Fruit fly (Drosophila melanogaster): ENCODE data around the gene Gr61a.

Gr61a gene

dm6 chr3L:851061-851460, 9.8 kb downstream of the Gr61a start, which contains the start of gene Dci (continued):
- TF ChIP-seq Eip78C (GFP tag) (peak; percentile 88), CG4318 (GFP tag; optimal IDR thresholded peaks at IDR 0.05) (no peak), Lpt (GFP tag; optimal IDR thresholded peaks at IDR 0.05) (no peak), salr (GFP tag; optimal IDR thresholded peaks at IDR 0.05) (peak in 1 of 2 experiments; percentile 33), Ets21C (GFP tag; optimal IDR thresholded peaks at IDR 0.05) (peak; percentile 69), CG8632 (GFP tag; optimal IDR thresholded peaks at IDR 0.05) (no peak), dsx (GFP tag; optimal IDR thresholded peaks at IDR 0.05; ENCODE audit: poor library complexity, severe bottlenecking) (peak; percentile 56)

DNA sequence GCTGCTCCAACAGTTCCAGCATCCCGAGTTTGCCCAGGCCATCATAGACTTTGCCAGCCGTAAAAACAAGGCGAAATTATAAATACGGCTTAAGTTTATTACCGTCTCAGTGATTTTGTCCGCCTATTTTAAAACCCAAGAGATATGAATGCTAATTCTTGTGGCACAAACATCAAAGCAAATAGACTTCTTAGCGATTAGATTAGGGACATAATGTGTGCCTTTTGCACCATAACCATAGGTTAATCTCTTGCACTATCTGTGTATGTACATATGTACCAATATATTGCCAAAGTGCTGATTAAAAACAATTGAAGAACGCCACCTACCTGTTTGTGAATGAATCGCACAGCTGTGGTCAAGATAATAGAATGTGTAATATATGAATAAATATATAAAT, 11.0 kb downstream of the Gr61a start:
- TF ChIP-seq svp (GFP tag) (peak; percentile 3), CG3919 (GFP tag; optimal IDR thresholded peaks at IDR 0.05) (no peak)

- TF ChIP-seq CG11762 (GFP tag; optimal IDR thresholded peaks at IDR 0.05; ENCODE audit: insufficient read depth) (peak; percentile 67), CG34406 (GFP tag; optimal IDR thresholded peaks at IDR 0.05) (peak; percentile 44), cyc (GFP tag; optimal IDR thresholded peaks at IDR 0.05) (peak; percentile 79), fkh (GFP tag; optimal IDR thresholded peaks at IDR 0.05) (peak; percentile 8), CG6854 (GFP tag; optimal IDR thresholded peaks at IDR 0.05) (no peak), Blimp-1 (GFP tag; optimal IDR thresholded peaks at IDR 0.05) (no peak), CG10669 (GFP tag; optimal IDR thresholded peaks at IDR 0.05) (peak; percentile 80), fd59A (GFP tag; optimal IDR thresholded peaks at IDR 0.05) (peak; percentile 50), Hr4 (GFP tag; optimal IDR thresholded peaks at IDR 0.05) (peak; percentile 84), CG10631 (GFP tag; optimal IDR thresholded peaks at IDR 0.05) (peak; percentile 65), Sox14 (GFP tag; optimal IDR thresholded peaks at IDR 0.05) (peak; percentile 78), ss (GFP tag; optimal IDR thresholded peaks at IDR 0.05) (peak; percentile 54 to 79), esn (GFP tag; optimal IDR thresholded peaks at IDR 0.05) (peak; percentile 66), eg (GFP tag; IDR thresholded peaks at IDR 0.05) (peak; percentile 96), Sox102F (GFP tag; optimal IDR thresholded peaks at IDR 0.05) (peak; percentile 58), CG15336 (GFP tag; IDR thresholded peaks at IDR 0.05) (peak; percentile 86), Met (GFP tag; optimal IDR thresholded peaks at IDR 0.05) (peak; percentile 65), CG11902 (GFP tag; optimal IDR thresholded peaks at IDR 0.05) (peak; percentile 52), topi (GFP tag; optimal IDR thresholded peaks at IDR 0.05) (peak; percentile 75), fd85E (GFP tag; optimal IDR thresholded peaks at IDR 0.05) (peak; percentile 14), pdm3 (GFP tag; optimal IDR thresholded peaks at IDR 0.05) (peak; percentile 76), salr (GFP tag; optimal IDR thresholded peaks at IDR 0.05) (peak; percentile 38 to 55), svp (GFP tag) (peak; percentile 71), CG8119 (GFP tag; IDR thresholded peaks at IDR 0.05) (peak; percentile 76), acj6 (GFP tag; optimal IDR thresholded peaks at IDR 0.05) (peak; percentile 69), Lpt (GFP tag; optimal IDR thresholded peaks at IDR 0.05) (peak; percentile 48), CG8632 (GFP tag; optimal IDR thresholded peaks at IDR 0.05) (peak; percentile 30), Eip93F (GFP tag; optimal IDR thresholded peaks at IDR 0.05) (no peak), Eip75B (GFP tag; optimal IDR thresholded peaks at IDR 0.05) (peak; percentile 64), CG6163 (GFP tag; IDR thresholded peaks at IDR 0.05) (peak; percentile 91), Gug (GFP tag; IDR thresholded peaks at IDR 0.05) (peak; percentile 86), CG6808 (GFP tag; optimal IDR thresholded peaks at IDR 0.05) (peak; percentile 65), OdsH (GFP tag; optimal IDR thresholded peaks at IDR 0.05) (peak; percentile 77), CG8319 (GFP tag; optimal IDR thresholded peaks at IDR 0.05) (peak; percentile 36), CG31627 (GFP tag; optimal IDR thresholded peaks at IDR 0.05) (peak; percentile 64), CG32006 (GFP tag; optimal IDR thresholded peaks at IDR 0.05) (peak; percentile 77), Eip78C (GFP tag) (peak; percentile 95), dsx (GFP tag; optimal IDR thresholded peaks at IDR 0.05; ENCODE audit: poor library complexity, severe bottlenecking) (peak; percentile 78), Ets21C (GFP tag; optimal IDR thresholded peaks at IDR 0.05) (peak; percentile 37), spab (GFP tag; optimal IDR thresholded peaks at IDR 0.05) (peak; percentile 68), CG1621 (tag; optimal IDR thresholded peaks at IDR 0.05) (peak; percentile 74), lz (GFP tag; optimal IDR thresholded peaks at IDR 0.05) (peak; percentile 61)
Measured at dm6 chr3L:857063-858015, 16.1 kb downstream of the Gr61a start, which contains the start of gene dpr20. dpr20 (minus strand) TSS chr3L:857248.

All from whole organism, prepupa.